Fruit fly (Drosophila melanogaster) whole organism, wandering third instar larva: ENCODE measurements around the gene CG17721.

Source experiments
- Abd-B ChIP-seq: fragments of >200 bp; optimal IDR thresholded peaks from 2 replicates; lab custom pipeline; 2017; ENCODE audit warnings: missing biosample characterization, missing genetic modification characterization
- CG32264 ChIP-seq: fragments of 200-800 bp; sonication (Bioruptor generic); optimal IDR thresholded peaks from 2 replicates; lab custom pipeline; 2016; ENCODE audit warnings: missing biosample characterization, missing genetic modification characterization
- CG9705 ChIP-seq: fragments of 200-800 bp; sonication (Bioruptor generic); optimal IDR thresholded peaks from 2 replicates; lab custom pipeline; 2018; ENCODE audit warnings: missing biosample characterization, mild to moderate bottlenecking, missing genetic modification characterization
- CrebA ChIP-seq: fragments of 200-800 bp; sonication (Bioruptor generic); optimal IDR thresholded peaks from 2 replicates; lab custom pipeline; 2016; ENCODE audit warnings: missing biosample characterization, mild to moderate bottlenecking, missing genetic modification characterization, borderline replicate concordance
- Dfd ChIP-seq: fragments of >200 bp; optimal IDR thresholded peaks from 2 replicates; lab custom pipeline; 2017; ENCODE audit warnings: missing biosample characterization, missing genetic modification characterization
- Dif ChIP-seq: fragments of 200-275, 200-300 bp; sonication (Bioruptor generic); optimal IDR thresholded peaks from 2 replicates; lab custom pipeline; 2018; ENCODE audit warnings: missing biosample characterization, missing genetic modification characterization; ENCODE audit not compliant: partially characterized antibody
- GATAd ChIP-seq: sonication (Bioruptor generic); optimal IDR thresholded peaks from 2 replicates; lab custom pipeline; 2016; ENCODE audit warnings: missing biosample characterization, missing genetic modification characterization
- HLH106 ChIP-seq: fragments of 200-800 bp; optimal IDR thresholded peaks from 3 replicates; lab custom pipeline; 2019; ENCODE audit warnings: missing biosample characterization, mild to moderate bottlenecking, missing genetic modification characterization, moderate library complexity
- Hnf4 ChIP-seq: fragments of 200-800 bp; sonication (Bioruptor generic); optimal IDR thresholded peaks from 2 replicates; lab custom pipeline; 2016; ENCODE audit warnings: missing biosample characterization, mild to moderate bottlenecking, missing genetic modification characterization
- Hr78 ChIP-seq: fragments of >200 bp; optimal IDR thresholded peaks from 2 replicates; lab custom pipeline; 2017; ENCODE audit warnings: missing biosample characterization, missing genetic modification characterization
- Hr83 ChIP-seq: fragments of 200-300 bp; sonication (Bioruptor generic); optimal IDR thresholded peaks from 2 replicates; lab custom pipeline; 2016; ENCODE audit warnings: missing biosample characterization, mild to moderate bottlenecking, missing genetic modification characterization, moderate library complexity; ENCODE audit not compliant: poor library complexity, severe bottlenecking
- Jra ChIP-seq: sonication (Bioruptor generic); optimal IDR thresholded peaks from 2 replicates; lab custom pipeline; 2016; ENCODE audit warnings: missing biosample characterization, missing genetic modification characterization
- Mio ChIP-seq: sonication (Bioruptor generic); optimal IDR thresholded peaks from 2 replicates; lab custom pipeline; 2016; ENCODE audit warnings: missing biosample characterization, missing genetic modification characterization
- Myc ChIP-seq: fragments of >200 bp; optimal IDR thresholded peaks from 2 replicates; lab custom pipeline; 2017
- N ChIP-seq: fragments of >200 bp; optimal IDR thresholded peaks from 2 replicates; lab custom pipeline; 2018; ENCODE audit warnings: missing biosample characterization, missing external identifiers, missing genetic modification characterization
- OdsH ChIP-seq: fragments of 200-800 bp; sonication (Bioruptor generic); optimal IDR thresholded peaks from 2 replicates; lab custom pipeline; 2016; ENCODE audit warnings: missing biosample characterization, mild to moderate bottlenecking, missing genetic modification characterization
- Rel ChIP-seq, 2 experiments: fragments of 200-800 bp; sonication (Bioruptor generic) in 1 of 2; optimal IDR thresholded peaks; 2 replicates in 1 of 2; 3 replicates in 1 of 2; lab custom pipeline; 2016 to 2019; ENCODE audit warnings: mild to moderate bottlenecking in 2 of 2, missing biosample characterization in 2 of 2, missing genetic modification characterization in 2 of 2, moderate library complexity in 1 of 2
- Sp1 ChIP-seq: fragments of 200-800 bp; sonication (Bioruptor generic); optimal IDR thresholded peaks from 3 replicates; lab custom pipeline; 2019; ENCODE audit warnings: missing biosample characterization, mild to moderate bottlenecking, missing genetic modification characterization, moderate library complexity
- Vsx2 ChIP-seq: fragments of 200-300, 225-300 bp; sonication (Bioruptor generic); optimal IDR thresholded peaks from 2 replicates; lab custom pipeline; 2018; ENCODE audit warnings: missing biosample characterization, missing genetic modification characterization; ENCODE audit not compliant: partially characterized antibody
- br ChIP-seq: fragments of 200-800 bp; sonication (Bioruptor generic); optimal IDR thresholded peaks from 2 replicates; lab custom pipeline; 2016; ENCODE audit warnings: missing biosample characterization, missing genetic modification characterization
- brk ChIP-seq: fragments of 200-800 bp; sonication (Bioruptor generic); optimal IDR thresholded peaks from 2 replicates; lab custom pipeline; 2016; ENCODE audit warnings: missing biosample characterization, mild to moderate bottlenecking, missing genetic modification characterization
- dl ChIP-seq, 2 experiments: fragments of 175-275, 200-275 bp in 1 of 2; fragments of 200-275 bp in 1 of 2; sonication (Bioruptor generic); optimal IDR thresholded peaks; lab custom pipeline; 2018; ENCODE audit warnings: mild to moderate bottlenecking in 2 of 2, missing biosample characterization in 2 of 2, missing genetic modification characterization in 2 of 2, moderate library complexity in 2 of 2; ENCODE audit not compliant: partially characterized antibody in 2 of 2, insufficient read depth in 1 of 2
- dmrt93B ChIP-seq: fragments of 200-800 bp; sonication (Bioruptor generic); optimal IDR thresholded peaks from 2 replicates; lab custom pipeline; 2018; ENCODE audit warnings: missing biosample characterization, mild to moderate bottlenecking, missing genetic modification characterization
- dsf ChIP-seq: sonication (Bioruptor generic); optimal IDR thresholded peaks from 2 replicates; lab custom pipeline; 2016; ENCODE audit warnings: missing biosample characterization, missing genetic modification characterization, borderline replicate concordance
- ey ChIP-seq: fragments of 200-800 bp; sonication (Bioruptor generic); optimal IDR thresholded peaks from 2 replicates; lab custom pipeline; 2016; ENCODE audit warnings: missing biosample characterization, missing genetic modification characterization
- foxo ChIP-seq, 2 experiments: fragments of 200-800 bp; sonication (Bioruptor generic); optimal IDR thresholded peaks; 2 replicates in 1 of 2; 3 replicates in 1 of 2; lab custom pipeline; 2016 to 2017; ENCODE audit warnings: missing biosample characterization in 2 of 2, missing genetic modification characterization in 2 of 2
- fru ChIP-seq: fragments of 200-800 bp; sonication (Bioruptor generic); optimal IDR thresholded peaks from 3 replicates; lab custom pipeline; 2016; ENCODE audit warnings: missing biosample characterization, mild to moderate bottlenecking, missing genetic modification characterization
- h ChIP-seq: fragments of 200-800 bp; sonication (Bioruptor generic); optimal IDR thresholded peaks from 3 replicates; lab custom pipeline; 2016; ENCODE audit warnings: missing biosample characterization, mild to moderate bottlenecking, missing genetic modification characterization
- jim ChIP-seq: fragments of 175-275, 200-325 bp; sonication (Bioruptor generic); optimal IDR thresholded peaks from 2 replicates; lab custom pipeline; 2016; ENCODE audit warnings: missing biosample characterization, mild to moderate bottlenecking, missing genetic modification characterization
- lola ChIP-seq: fragments of >200 bp; optimal IDR thresholded peaks from 2 replicates; lab custom pipeline; 2017; ENCODE audit warnings: missing biosample characterization, missing genetic modification characterization
- pan ChIP-seq: fragments of >200 bp; optimal IDR thresholded peaks from 2 replicates; lab custom pipeline; 2017
- psq ChIP-seq: fragments of 200-800 bp; sonication (Bioruptor generic); optimal IDR thresholded peaks from 3 replicates; lab custom pipeline; 2017; ENCODE audit warnings: missing biosample characterization, mild to moderate bottlenecking, missing genetic modification characterization, moderate library complexity
- rgr ChIP-seq: fragments of 200-800 bp; sonication (Bioruptor generic); optimal IDR thresholded peaks from 3 replicates; lab custom pipeline; 2016; ENCODE audit warnings: missing biosample characterization, mild to moderate bottlenecking, missing genetic modification characterization
- sage ChIP-seq: fragments of 200-800 bp; sonication (Bioruptor generic); optimal IDR thresholded peaks from 2 replicates; lab custom pipeline; 2016; ENCODE audit warnings: missing biosample characterization, mild to moderate bottlenecking, missing genetic modification characterization
- sv ChIP-seq: fragments of 200-800 bp; sonication (Bioruptor generic); optimal IDR thresholded peaks from 3 replicates; lab custom pipeline; 2016; ENCODE audit warnings: missing biosample characterization, missing genetic modification characterization
- tai ChIP-seq: sonication (Bioruptor generic); optimal IDR thresholded peaks from 2 replicates; lab custom pipeline; 2016; ENCODE audit warnings: missing biosample characterization, missing genetic modification characterization
- usp ChIP-seq: fragments of >200 bp; optimal IDR thresholded peaks from 2 replicates; lab custom pipeline; 2017; ENCODE audit warnings: missing biosample characterization, missing genetic modification characterization
- woc ChIP-seq: sonication (Bioruptor generic); optimal IDR thresholded peaks from 2 replicates; lab custom pipeline; 2016; ENCODE audit warnings: missing biosample characterization, mild to moderate bottlenecking, missing genetic modification characterization

Gene CG17721

dm6 chr3R:11234918-11235371 is at the start of gene CG17721, which contains the start of gene Arfip:
CG17721 (plus strand) TSS chr3R:11235140.
Arfip (minus strand) TSS chr3R:11235013.
- TF ChIP-seq Rel (GFP tag; optimal IDR thresholded peaks at IDR 0.05; lab: Kevin White, UChicago) (no peak), Rel (tag; optimal IDR thresholded peaks at IDR 0.05; lab: Kevin White, UChicago) (peak; percentile 98), dsf (GFP tag; lab: Kevin White, UChicago) (no peak)

- no peak for TF ChIP-seq foxo (GFP tag; optimal IDR thresholded peaks at IDR 0.05; lab: Kevin White, UChicago)
- TF ChIP-seq GATAd, result no peak
- TF ChIP-seq Vsx2 (GFP tag; lab: Kevin White, UChicago), result no peak
- no peak for TF ChIP-seq HLH106 (tag; lab: Kevin White, UChicago)
- no peak for TF ChIP-seq CrebA (GFP tag; lab: Kevin White, UChicago)
- no peak for TF ChIP-seq ey (GFP tag; lab: Kevin White, UChicago)
- no peak for TF ChIP-seq Hr83 (GFP tag; lab: Kevin White, UChicago)
- no peak for TF ChIP-seq dmrt93B
- TF ChIP-seq dsf (GFP tag; lab: Kevin White, UChicago), result no peak
- no peak for TF ChIP-seq dl (GFP tag; optimal IDR thresholded peaks at IDR 0.05; lab: Kevin White, UChicago; ENCODE audit: insufficient read depth in 1 of 2, partially characterized antibody in 2 of 2)
- no peak for TF ChIP-seq Sp1 (GFP tag; lab: Kevin White, UChicago)
- no peak for TF ChIP-seq rgr (GFP tag; lab: Kevin White, UChicago)
- TF ChIP-seq jim (GFP tag; lab: Kevin White, UChicago), result no peak
- no peak for TF ChIP-seq h (GFP tag; lab: Kevin White, UChicago)
- TF ChIP-seq Abd-B (GFP tag; lab: Kevin White, UChicago), result no peak
Observed at dm6 chr3R:11195792-11196191, 39.1 kb upstream of the CG17721 start, which contains the start of gene CG18577. CG18577 (plus strand) TSS chr3R:11196092.

- TF ChIP-seq Abd-B (GFP tag; lab: Kevin White, UChicago) (no peak), pan (lab: Kevin White, UChicago) (no peak), Sp1 (GFP tag; lab: Kevin White, UChicago) (peak; percentile 99), Mio (GFP tag; lab: Kevin White, UChicago) (no peak), h (GFP tag; lab: Kevin White, UChicago) (peak; percentile 95), Rel (GFP tag; optimal IDR thresholded peaks at IDR 0.05; lab: Kevin White, UChicago) (peak; percentile 73), Rel (tag; optimal IDR thresholded peaks at IDR 0.05; lab: Kevin White, UChicago) (peak; percentile 65), ey (GFP tag; lab: Kevin White, UChicago) (peak; percentile 90), Dfd (GFP tag; lab: Kevin White, UChicago) (peak; percentile 99), HLH106 (tag; lab: Kevin White, UChicago) (peak; percentile 95), lola (GFP tag; lab: Kevin White, UChicago) (no peak), CG32264 (GFP tag; lab: Kevin White, UChicago) (no peak), dmrt93B (peak; percentile 98), OdsH (peak; percentile 96), N (GFP tag; lab: Kevin White, UChicago) (no peak), tai (GFP tag; lab: Kevin White, UChicago) (peak; percentile 73), jim (GFP tag; lab: Kevin White, UChicago) (no peak), dsf (GFP tag; lab: Kevin White, UChicago) (peak; percentile 80), GATAd (peak; percentile 64), fru (peak; percentile 96), CG9705 (peak; percentile 94), dl (GFP tag; optimal IDR thresholded peaks at IDR 0.05; lab: Kevin White, UChicago; ENCODE audit: insufficient read depth in 1 of 2, partially characterized antibody in 2 of 2) (no peak), sv (GFP tag; lab: Kevin White, UChicago) (peak; percentile 95), sage (peak; percentile 72), Dif (peak; percentile 4), psq (GFP tag; lab: Kevin White, UChicago) (peak; percentile 98), usp (GFP tag; lab: Kevin White, UChicago) (no peak), rgr (GFP tag; lab: Kevin White, UChicago) (peak; percentile 94), CrebA (GFP tag; lab: Kevin White, UChicago) (no peak), Hr83 (GFP tag; lab: Kevin White, UChicago) (no peak), Myc (lab: Kevin White, UChicago) (no peak), brk (peak; percentile 88), Vsx2 (GFP tag; lab: Kevin White, UChicago) (no peak), foxo (GFP tag; optimal IDR thresholded peaks at IDR 0.05; lab: Kevin White, UChicago) (peak in 1 of 2 experiments; percentile 96), Hnf4 (GFP tag; lab: Kevin White, UChicago) (peak; percentile 72), woc (GFP tag; lab: Kevin White, UChicago) (peak; percentile 92), Hr78 (GFP tag; lab: Kevin White, UChicago) (no peak), br (GFP tag; lab: Kevin White, UChicago) (peak; percentile 90), Jra (GFP tag; lab: Kevin White, UChicago) (no peak)
Observed at dm6 chr3R:11196648-11197388, 38.1 kb upstream of the CG17721 start.
